Worm (Caenorhabditis elegans) whole organism, mixed stage, embryonic: Measurements from ENCODE around the gene Y43F8C.16.

Experiments
- nhr-2 ChIP-seq: fragments of 150-350 bp; optimal IDR thresholded peaks from 2 replicates; lab custom pipeline; 2014; ENCODE audit warnings: missing biosample characterization, missing genetic modification characterization
- nhr-76 ChIP-seq: sonication (generic microtip); optimal IDR thresholded peaks from 2 replicates; lab custom pipeline; 2017; ENCODE audit warnings: missing biosample characterization, missing genetic modification characterization

- no peak for TF ChIP-seq nhr-2 (tag; lab: Kevin White, UChicago)
- no peak for TF ChIP-seq nhr-76 (tag; lab: Kevin White, UChicago)
Measured at ce11 chrV:19669959-19670358, 45.4 kb downstream of the Y43F8C.16 start, which contains the start of gene Y43F8C.11.
